Fruit fly (Drosophila melanogaster): Measurements from ENCODE around the gene Cad87A.

The Cad87A gene

dm6 chr3R:11870135-11870534, 78.8 kb downstream of the Cad87A start:
- TF ChIP-seq Hr83 (GFP tag; optimal IDR thresholded peaks at IDR 0.05; ENCODE audit: poor library complexity, severe bottlenecking) (no peak), pan (optimal IDR thresholded peaks at IDR 0.05) (no peak), CrebA (GFP tag; optimal IDR thresholded peaks at IDR 0.05; ENCODE audit: borderline replicate concordance) (no peak), brk (GFP tag; optimal IDR thresholded peaks at IDR 0.05) (no peak), HLH106 (tag; optimal IDR thresholded peaks at IDR 0.05) (no peak), sage (GFP tag; optimal IDR thresholded peaks at IDR 0.05) (no peak), Jra (GFP tag; optimal IDR thresholded peaks at IDR 0.05) (no peak), Vsx2 (GFP tag; optimal IDR thresholded peaks at IDR 0.05; ENCODE audit: partially characterized antibody) (no peak), br (GFP tag; optimal IDR thresholded peaks at IDR 0.05) (no peak), Abd-B (GFP tag; optimal IDR thresholded peaks at IDR 0.05) (no peak), jim (GFP tag; optimal IDR thresholded peaks at IDR 0.05) (no peak), psq (GFP tag; optimal IDR thresholded peaks at IDR 0.05) (no peak), Sp1 (GFP tag; optimal IDR thresholded peaks at IDR 0.05) (no peak), Dfd (GFP tag; optimal IDR thresholded peaks at IDR 0.05) (no peak), dl (GFP tag; optimal IDR thresholded peaks at IDR 0.05; ENCODE audit: insufficient read depth in 1 of 2, partially characterized antibody in 2 of 2) (no peak), rgr (GFP tag; optimal IDR thresholded peaks at IDR 0.05) (no peak), N (GFP tag; optimal IDR thresholded peaks at IDR 0.05) (no peak), Myc (optimal IDR thresholded peaks at IDR 0.05) (no peak), GATAd (GFP tag; optimal IDR thresholded peaks at IDR 0.05) (no peak), CG9705 (GFP tag; optimal IDR thresholded peaks at IDR 0.05) (no peak)

- peak; percentile 37 for TF ChIP-seq HLH106 (tag; optimal IDR thresholded peaks at IDR 0.05)
- TF ChIP-seq Dfd (GFP tag; optimal IDR thresholded peaks at IDR 0.05) = no peak
- TF ChIP-seq foxo (GFP tag; optimal IDR thresholded peaks at IDR 0.05) = peak in 1 of 2 experiments; percentile 50
Measured at dm6 chr3R:11869675-11870074, 79.3 kb downstream of the Cad87A start.

- TF ChIP-seq Hr83 (GFP tag; optimal IDR thresholded peaks at IDR 0.05; ENCODE audit: poor library complexity, severe bottlenecking) = peak; percentile 28
- no peak for TF ChIP-seq CrebA (GFP tag; optimal IDR thresholded peaks at IDR 0.05; ENCODE audit: borderline replicate concordance)
- TF ChIP-seq rgr (GFP tag; optimal IDR thresholded peaks at IDR 0.05) = peak; percentile 9
Measured at dm6 chr3R:11869169-11869568, 79.8 kb downstream of the Cad87A start, which contains the start of gene CG6959. CG6959 (minus strand) TSS chr3R:11869460.

dm6 chr3R:11868562-11868961, 80.4 kb downstream of the Cad87A start:
- TF ChIP-seq Dif (GFP tag; optimal IDR thresholded peaks at IDR 0.05; ENCODE audit: partially characterized antibody) = peak; percentile 61
- TF ChIP-seq sage (GFP tag; optimal IDR thresholded peaks at IDR 0.05) = no peak
- TF ChIP-seq sv (GFP tag; optimal IDR thresholded peaks at IDR 0.05) = no peak
- TF ChIP-seq brk (GFP tag; optimal IDR thresholded peaks at IDR 0.05) = no peak
- peak in 1 of 2 experiments; percentile 22 for TF ChIP-seq dl (GFP tag; optimal IDR thresholded peaks at IDR 0.05; ENCODE audit: insufficient read depth in 1 of 2, partially characterized antibody in 2 of 2)
- TF ChIP-seq foxo (GFP tag; optimal IDR thresholded peaks at IDR 0.05) = no peak
- TF ChIP-seq Sp1 (GFP tag; optimal IDR thresholded peaks at IDR 0.05) = no peak
- TF ChIP-seq N (GFP tag; optimal IDR thresholded peaks at IDR 0.05) = peak; percentile 9
- TF ChIP-seq pan (optimal IDR thresholded peaks at IDR 0.05) = no peak
- TF ChIP-seq OdsH (GFP tag; optimal IDR thresholded peaks at IDR 0.05) = no peak
- TF ChIP-seq ey (GFP tag; optimal IDR thresholded peaks at IDR 0.05) = no peak
- TF ChIP-seq woc (GFP tag; optimal IDR thresholded peaks at IDR 0.05) = no peak
- no peak for TF ChIP-seq lola (GFP tag; optimal IDR thresholded peaks at IDR 0.05)
- TF ChIP-seq Mio (GFP tag; optimal IDR thresholded peaks at IDR 0.05) = no peak
- peak; percentile 14 for TF ChIP-seq Vsx2 (GFP tag; optimal IDR thresholded peaks at IDR 0.05; ENCODE audit: partially characterized antibody)
- no peak for TF ChIP-seq Hr83 (GFP tag; optimal IDR thresholded peaks at IDR 0.05; ENCODE audit: poor library complexity, severe bottlenecking)
- TF ChIP-seq Rel (GFP tag; optimal IDR thresholded peaks at IDR 0.05) = peak; percentile 32
- no peak for TF ChIP-seq Rel (tag; optimal IDR thresholded peaks at IDR 0.05)
- no peak for TF ChIP-seq Hnf4 (GFP tag; optimal IDR thresholded peaks at IDR 0.05)
- TF ChIP-seq br (GFP tag; optimal IDR thresholded peaks at IDR 0.05) = no peak
- no peak for TF ChIP-seq jim (GFP tag; optimal IDR thresholded peaks at IDR 0.05)
- no peak for TF ChIP-seq usp (GFP tag; optimal IDR thresholded peaks at IDR 0.05)
- TF ChIP-seq psq (GFP tag; optimal IDR thresholded peaks at IDR 0.05) = no peak
- TF ChIP-seq Myc (optimal IDR thresholded peaks at IDR 0.05) = no peak
- TF ChIP-seq Abd-B (GFP tag; optimal IDR thresholded peaks at IDR 0.05) = no peak
- TF ChIP-seq GATAd (GFP tag; optimal IDR thresholded peaks at IDR 0.05) = no peak
- TF ChIP-seq CG9705 (GFP tag; optimal IDR thresholded peaks at IDR 0.05) = no peak
- no peak for TF ChIP-seq Dfd (GFP tag; optimal IDR thresholded peaks at IDR 0.05)
- no peak for TF ChIP-seq Jra (GFP tag; optimal IDR thresholded peaks at IDR 0.05)
- no peak for TF ChIP-seq dsf (GFP tag; optimal IDR thresholded peaks at IDR 0.05; ENCODE audit: borderline replicate concordance)
- TF ChIP-seq dmrt93B (GFP tag; optimal IDR thresholded peaks at IDR 0.05) = no peak
- TF ChIP-seq tai (GFP tag; optimal IDR thresholded peaks at IDR 0.05) = no peak
- TF ChIP-seq HLH106 (tag; optimal IDR thresholded peaks at IDR 0.05) = no peak
- TF ChIP-seq Hr78 (GFP tag; optimal IDR thresholded peaks at IDR 0.05) = no peak
- peak; percentile 50 for TF ChIP-seq fru (GFP tag; optimal IDR thresholded peaks at IDR 0.05)
- TF ChIP-seq CG32264 (GFP tag; optimal IDR thresholded peaks at IDR 0.05) = no peak
- TF ChIP-seq rgr (GFP tag; optimal IDR thresholded peaks at IDR 0.05) = no peak
- no peak for TF ChIP-seq h (GFP tag; optimal IDR thresholded peaks at IDR 0.05)
- TF ChIP-seq CrebA (GFP tag; optimal IDR thresholded peaks at IDR 0.05; ENCODE audit: borderline replicate concordance) = no peak

Data from whole organism, wandering third instar larva.